Worm (Caenorhabditis elegans) whole organism, late embryonic: ENCODE measurements around the gene dlat-1.

ENCODE experiments used
- F13H6.1 ChIP-seq: sonication (generic microtip); optimal IDR thresholded peaks from 2 replicates; lab custom pipeline; 2016; ENCODE audit warnings: missing genetic modification characterization, missing compliant biosample characterization
- K09A11.1 ChIP-seq: sonication (generic microtip); optimal IDR thresholded peaks from 2 replicates; lab custom pipeline; 2017; ENCODE audit warnings: antibody characterized with exemption, mild to moderate bottlenecking, missing genetic modification characterization, missing compliant biosample characterization; ENCODE audit not compliant: insufficient read depth
- T23F11.4 ChIP-seq: fragments of 200-800 bp; sonication (Bioruptor generic); optimal IDR thresholded peaks from 2 replicates; lab custom pipeline; 2018; ENCODE audit warnings: mild to moderate bottlenecking, missing genetic modification characterization, missing compliant biosample characterization
- Y22D7AL.16 ChIP-seq: sonication (generic microtip); optimal IDR thresholded peaks from 2 replicates; lab custom pipeline; 2016; ENCODE audit warnings: missing genetic modification characterization, missing compliant biosample characterization
- ahr-1 ChIP-seq: sonication (generic microtip); optimal IDR thresholded peaks from 2 replicates; lab custom pipeline; 2016; ENCODE audit warnings: missing genetic modification characterization, missing compliant biosample characterization
- ama-1 ChIP-seq: fragments of 150-350 bp; optimal IDR thresholded peaks from 2 replicates; lab custom pipeline; 2014
- ceh-14 ChIP-seq: sonication (generic microtip); optimal IDR thresholded peaks from 2 replicates; lab custom pipeline; 2016; ENCODE audit warnings: missing genotype, missing genetic modification characterization, missing compliant biosample characterization
- ceh-19 ChIP-seq: fragments of 200-800 bp; sonication (Bioruptor generic); optimal IDR thresholded peaks from 2 replicates; lab custom pipeline; 2018; ENCODE audit warnings: mild to moderate bottlenecking, missing genetic modification characterization, missing compliant biosample characterization
- ceh-22 ChIP-seq: sonication (generic microtip); optimal IDR thresholded peaks from 2 replicates; lab custom pipeline; 2017; ENCODE audit warnings: missing biosample characterization, missing genetic modification characterization
- ceh-24 ChIP-seq: sonication (generic microtip); optimal IDR thresholded peaks from 2 replicates; lab custom pipeline; 2016; ENCODE audit warnings: mild to moderate bottlenecking, missing genetic modification characterization, missing compliant biosample characterization
- ceh-34 ChIP-seq: sonication (generic microtip); optimal IDR thresholded peaks from 2 replicates; lab custom pipeline; 2016; ENCODE audit warnings: mild to moderate bottlenecking, missing genetic modification characterization, missing compliant biosample characterization
- ceh-48 ChIP-seq: sonication (generic microtip); optimal IDR thresholded peaks from 2 replicates; lab custom pipeline; 2016; ENCODE audit warnings: missing genetic modification characterization, inconsistent platforms, missing compliant biosample characterization
- ceh-6 ChIP-seq: fragments of 200-800 bp; sonication (Bioruptor generic); optimal IDR thresholded peaks from 2 replicates; lab custom pipeline; 2018; ENCODE audit warnings: mild to moderate bottlenecking, missing genetic modification characterization, missing compliant biosample characterization
- ceh-9 ChIP-seq: sonication (generic microtip); optimal IDR thresholded peaks from 2 replicates; lab custom pipeline; 2016; ENCODE audit warnings: mild to moderate bottlenecking, missing genetic modification characterization, inconsistent platforms, missing compliant biosample characterization
- dve-1 ChIP-seq: sonication (generic microtip); optimal IDR thresholded peaks from 2 replicates; lab custom pipeline; 2017; ENCODE audit warnings: antibody characterized with exemption, mild to moderate bottlenecking, missing genetic modification characterization, missing compliant biosample characterization
- elt-4 ChIP-seq: sonication (generic microtip); optimal IDR thresholded peaks from 2 replicates; lab custom pipeline; 2016; ENCODE audit warnings: missing genetic modification characterization, missing compliant biosample characterization
- ets-4 ChIP-seq: sonication (generic microtip); optimal IDR thresholded peaks from 2 replicates; lab custom pipeline; 2016; ENCODE audit warnings: missing genetic modification characterization, missing compliant biosample characterization
- eyg-1 ChIP-seq: sonication (generic microtip); optimal IDR thresholded peaks from 2 replicates; lab custom pipeline; 2016; ENCODE audit warnings: missing genotype, missing genetic modification characterization, missing compliant biosample characterization
- fkh-6 ChIP-seq: sonication (generic microtip); optimal IDR thresholded peaks from 2 replicates; lab custom pipeline; 2016; ENCODE audit warnings: missing genetic modification characterization, missing compliant biosample characterization
- hlh-6 ChIP-seq: sonication (generic microtip); optimal IDR thresholded peaks from 2 replicates; lab custom pipeline; 2016; ENCODE audit warnings: missing genotype, missing genetic modification characterization, missing compliant biosample characterization
- lim-6 ChIP-seq: sonication (generic microtip); optimal IDR thresholded peaks from 2 replicates; lab custom pipeline; 2016; ENCODE audit warnings: missing genetic modification characterization, missing compliant biosample characterization
- lin-11 ChIP-seq: fragments of 200-800 bp; sonication (Bioruptor generic); optimal IDR thresholded peaks from 2 replicates; lab custom pipeline; 2018; ENCODE audit warnings: mild to moderate bottlenecking, missing genetic modification characterization, missing compliant biosample characterization
- madf-2 ChIP-seq: sonication (generic microtip); optimal IDR thresholded peaks from 2 replicates; lab custom pipeline; 2017; ENCODE audit warnings: missing genetic modification characterization, missing compliant biosample characterization
- npax-4 ChIP-seq: sonication (generic microtip); optimal IDR thresholded peaks from 2 replicates; lab custom pipeline; 2016; ENCODE audit warnings: missing genetic modification characterization, missing compliant biosample characterization
- odd-2 ChIP-seq: sonication (generic microtip); optimal IDR thresholded peaks from 2 replicates; lab custom pipeline; 2017; ENCODE audit warnings: antibody characterized with exemption, mild to moderate bottlenecking, missing genetic modification characterization, missing compliant biosample characterization
- pax-1 ChIP-seq: fragments of 150-350 bp; optimal IDR thresholded peaks from 2 replicates; lab custom pipeline; 2014; ENCODE audit warnings: missing biosample characterization, missing genetic modification characterization
- pros-1 ChIP-seq: fragments of 150-350 bp; optimal IDR thresholded peaks from 2 replicates; lab custom pipeline; 2014; ENCODE audit warnings: missing biosample characterization, missing genetic modification reagents, missing genetic modification characterization
- sdc-2 ChIP-seq: sonication (generic microtip); optimal IDR thresholded peaks from 2 replicates; lab custom pipeline; 2016; ENCODE audit warnings: missing genotype, missing genetic modification characterization, missing compliant biosample characterization
- syd-9 ChIP-seq: sonication (generic microtip); optimal IDR thresholded peaks from 2 replicates; lab custom pipeline; 2016; ENCODE audit warnings: mild to moderate bottlenecking, missing genetic modification characterization, moderate library complexity, missing compliant biosample characterization
- tbx-2 ChIP-seq: sonication (generic microtip); optimal IDR thresholded peaks from 2 replicates; lab custom pipeline; 2016; ENCODE audit warnings: missing genetic modification characterization, missing compliant biosample characterization
- unc-42 ChIP-seq: sonication (generic microtip); optimal IDR thresholded peaks from 2 replicates; lab custom pipeline; 2016; ENCODE audit warnings: missing genotype, missing genetic modification characterization, missing compliant biosample characterization
- zip-5 ChIP-seq: sonication (generic microtip); optimal IDR thresholded peaks from 2 replicates; lab custom pipeline; 2016; ENCODE audit warnings: missing genetic modification characterization, missing compliant biosample characterization

Gene dlat-1

DNA sequence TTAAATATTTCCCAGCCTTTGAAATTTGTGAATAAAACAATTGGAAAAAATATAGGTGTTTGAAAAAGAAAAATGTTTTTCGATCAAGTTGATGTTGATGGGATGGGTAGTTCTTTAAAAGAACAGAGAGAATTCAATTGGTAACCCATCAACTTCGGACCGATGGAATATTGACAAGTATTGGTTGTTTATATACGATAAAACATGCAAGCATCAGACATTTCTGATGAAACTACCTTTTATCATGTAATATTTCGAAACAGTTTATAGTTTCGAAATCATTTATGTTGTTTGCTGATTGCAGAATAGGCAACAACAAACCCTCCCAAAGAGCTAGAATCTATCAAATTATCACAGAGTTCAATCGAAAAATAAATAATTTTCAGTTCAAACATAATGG is 37.2 kb downstream of the dlat-1 start:
- no peak for TF ChIP-seq ceh-48

- TF ChIP-seq ama-1 (lab: Kevin White, UChicago), result no peak
- no peak for TF ChIP-seq hlh-6 (tag; lab: Kevin White, UChicago)
- TF ChIP-seq syd-9, result no peak
Measured at ce11 chrV:14408774-14409173, 38.3 kb downstream of the dlat-1 start, which contains the start of gene gnrr-2. gnrr-2 (plus strand) TSS chrV:14409074.

ce11 chrV:14405647-14406046 is 41.4 kb downstream of the dlat-1 start:
- TF ChIP-seq ceh-24 (tag; lab: Kevin White, UChicago), result no peak
- TF ChIP-seq zip-5, result no peak
- no peak for TF ChIP-seq ceh-34 (tag; lab: Kevin White, UChicago)
- TF ChIP-seq fkh-6 (tag; lab: Kevin White, UChicago), result no peak
- TF ChIP-seq madf-2 (tag; lab: Kevin White, UChicago), result no peak
- no peak for TF ChIP-seq ceh-6 (GFP tag; lab: Kevin White, UChicago)
- TF ChIP-seq T23F11.4 (GFP tag; lab: Kevin White, UChicago), result no peak
- TF ChIP-seq syd-9, result no peak
- no peak for TF ChIP-seq elt-4 (tag; lab: Kevin White, UChicago)
- TF ChIP-seq unc-42, result no peak
- no peak for TF ChIP-seq pax-1 (tag; lab: Kevin White, UChicago)
- no peak for TF ChIP-seq odd-2 (tag; lab: Kevin White, UChicago)
- no peak for TF ChIP-seq ceh-19 (GFP tag; lab: Kevin White, UChicago)
- TF ChIP-seq eyg-1 (tag; lab: Kevin White, UChicago), result no peak
- no peak for TF ChIP-seq ceh-22 (tag; lab: Kevin White, UChicago)
- TF ChIP-seq ceh-14 (tag; lab: Kevin White, UChicago), result no peak
- TF ChIP-seq ceh-9 (tag; lab: Kevin White, UChicago), result no peak
- TF ChIP-seq K09A11.1 (tag; lab: Kevin White, UChicago), result no peak
- TF ChIP-seq ets-4, result no peak

DNA sequence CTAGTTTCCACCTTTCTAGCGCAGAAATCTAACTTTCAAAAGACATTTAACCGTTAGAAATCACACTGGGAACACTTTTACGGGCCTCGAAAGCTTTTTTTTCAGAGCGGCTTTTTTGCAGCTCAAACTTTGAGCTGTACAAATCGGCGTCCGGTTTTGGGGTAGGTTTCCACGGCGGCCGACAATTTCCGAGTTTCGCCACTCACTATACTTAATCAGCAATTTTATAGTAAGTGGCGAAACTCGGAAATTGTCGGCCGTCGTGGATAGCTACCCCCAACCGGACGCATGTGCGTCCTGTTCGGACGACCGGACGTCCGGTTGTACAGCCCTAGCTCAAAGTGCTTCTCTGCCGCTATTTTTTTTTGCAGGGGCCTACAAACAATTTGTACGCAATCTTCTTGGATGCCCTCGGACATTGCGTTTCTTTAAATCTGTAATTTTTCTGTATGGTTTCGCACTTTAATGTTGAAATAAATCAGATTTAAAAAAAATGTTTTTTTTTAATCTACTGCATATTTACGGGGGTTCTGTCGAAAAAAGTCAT is 50.9 kb downstream of the dlat-1 start:
- TF ChIP-seq ceh-6 (GFP tag; lab: Kevin White, UChicago) (no peak), K09A11.1 (tag; lab: Kevin White, UChicago) (no peak), Y22D7AL.16 (tag; lab: Kevin White, UChicago) (no peak), sdc-2 (tag; lab: Kevin White, UChicago) (no peak), lin-11 (tag; lab: Kevin White, UChicago) (no peak), npax-4 (tag; lab: Kevin White, UChicago) (no peak), pros-1 (no peak), unc-42 (no peak), madf-2 (tag; lab: Kevin White, UChicago) (no peak), dve-1 (tag; lab: Kevin White, UChicago) (no peak), elt-4 (tag; lab: Kevin White, UChicago) (no peak), tbx-2 (tag; lab: Kevin White, UChicago) (no peak), lim-6 (tag; lab: Kevin White, UChicago) (no peak), F13H6.1 (no peak), syd-9 (no peak), ahr-1 (tag; lab: Kevin White, UChicago) (no peak)
